Worm (Caenorhabditis elegans): ENCODE data around the gene rig-6.
"Not testable (repeated sequence)": the region's sequence is repeated elsewhere in the genome, so short reads cannot be mapped to it uniquely, and the experiment has no call there.

The rig-6 gene

DNA sequence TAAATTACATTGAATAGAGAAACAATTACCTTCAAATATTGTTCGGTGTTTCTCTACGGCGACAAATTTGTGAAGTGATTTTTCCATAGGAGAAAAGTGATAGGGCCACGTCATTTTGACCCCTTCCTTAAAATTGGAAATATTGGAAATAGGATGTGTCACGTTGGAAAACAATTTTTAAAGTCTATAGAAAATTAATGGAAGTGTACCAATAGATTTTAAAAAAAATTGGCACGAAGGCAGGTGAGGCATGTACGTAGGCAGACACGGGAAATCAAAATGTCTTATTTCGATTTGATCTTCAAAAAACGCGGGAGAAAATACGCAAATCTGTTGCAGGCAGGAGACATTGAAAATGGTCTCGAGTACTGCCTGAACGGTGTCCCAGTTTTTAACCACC lies 25.8 kb upstream of the rig-6 start, which contains the start of gene C33F10.12:
C33F10.12 (minus strand) TSS at position 101 of the 400 bp plus-strand sequence.
- TF ChIP-seq zip-8 (tag; optimal IDR thresholded peaks at IDR 0.05), result no peak
- no peak for TF ChIP-seq sem-2 (GFP tag; optimal IDR thresholded peaks at IDR 0.05)
- TF ChIP-seq ces-1 (GFP tag; optimal IDR thresholded peaks at IDR 0.05), result no peak
- no peak for TF ChIP-seq unc-62 (GFP tag; optimal IDR thresholded peaks at IDR 0.05)
- no peak for TF ChIP-seq mab-5 (tag; optimal IDR thresholded peaks at IDR 0.05)
- TF ChIP-seq unc-39 (tag; optimal IDR thresholded peaks at IDR 0.05), result no peak
- no peak for TF ChIP-seq flh-1 (GFP tag; optimal IDR thresholded peaks at IDR 0.05)
- no peak for TF ChIP-seq M03D4.4 (tag; optimal IDR thresholded peaks at IDR 0.05)
- TF ChIP-seq elt-3 (tag; optimal IDR thresholded peaks at IDR 0.05), result no peak
- no peak for TF ChIP-seq mls-2 (tag; optimal IDR thresholded peaks at IDR 0.05)
- no peak for TF ChIP-seq ztf-11 (tag; optimal IDR thresholded peaks at IDR 0.05)
- TF ChIP-seq drap-1 (GFP tag; optimal IDR thresholded peaks at IDR 0.05), result no peak
- TF ChIP-seq ham-2 (GFP tag; optimal IDR thresholded peaks at IDR 0.05), result no peak
- TF ChIP-seq ceh-43 (GFP tag; optimal IDR thresholded peaks at IDR 0.05), result no peak
- no peak for TF ChIP-seq ceh-83 (GFP tag; optimal IDR thresholded peaks at IDR 0.05)
- TF ChIP-seq nhr-2 (tag; optimal IDR thresholded peaks at IDR 0.05), result no peak
- no peak for TF ChIP-seq ceh-39 (tag; optimal IDR thresholded peaks at IDR 0.05)

DNA sequence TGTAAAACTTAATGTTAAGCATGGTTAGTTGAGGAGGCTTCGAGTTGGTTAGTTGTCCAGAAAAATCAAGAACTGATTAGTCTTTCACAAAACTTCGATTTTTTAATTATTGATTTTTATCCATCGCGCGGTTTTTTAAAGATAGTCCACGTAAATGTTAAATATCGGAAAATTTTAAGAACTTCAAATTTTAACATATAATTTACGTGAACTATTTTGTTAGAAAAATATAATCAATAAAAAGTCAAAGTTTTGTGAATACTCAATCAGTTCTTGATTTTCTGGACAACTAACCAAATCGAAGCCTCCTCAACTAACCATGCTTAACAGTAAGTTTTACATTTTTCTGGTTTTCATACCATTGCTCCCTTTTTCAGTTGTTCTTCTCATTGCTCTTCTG lies 22.9 kb upstream of the rig-6 start, which contains the start of the genes C33F10.11 and C33F10.1:
C33F10.11 (minus strand) TSS at position 101 of the 400 bp plus-strand sequence.
C33F10.1 (plus strand) TSS at position 263 of the 400 bp plus-strand sequence.
- TF ChIP-seq drap-1 (GFP tag; optimal IDR thresholded peaks at IDR 0.05), result no peak
- no peak for TF ChIP-seq elt-1 (tag; optimal IDR thresholded peaks at IDR 0.05; ENCODE audit: borderline replicate concordance, insufficient read depth)
- TF ChIP-seq blmp-1 (tag; optimal IDR thresholded peaks at IDR 0.05), result no peak
- TF ChIP-seq nhr-12 (tag; optimal IDR thresholded peaks at IDR 0.05), result no peak
- TF ChIP-seq nhr-2 (tag; optimal IDR thresholded peaks at IDR 0.05), result no peak
- TF ChIP-seq nhr-28 (tag; optimal IDR thresholded peaks at IDR 0.05), result no peak
- TF ChIP-seq M03D4.4 (tag; optimal IDR thresholded peaks at IDR 0.05), result no peak
- TF ChIP-seq ham-2 (GFP tag; optimal IDR thresholded peaks at IDR 0.05), result no peak
- no peak for TF ChIP-seq elt-3 (tag; optimal IDR thresholded peaks at IDR 0.05)
- TF ChIP-seq nhr-237 (tag; optimal IDR thresholded peaks at IDR 0.05), result no peak
- no peak for TF ChIP-seq ztf-11 (tag; optimal IDR thresholded peaks at IDR 0.05)
- no peak for TF ChIP-seq ceh-83 (GFP tag; optimal IDR thresholded peaks at IDR 0.05)
- TF ChIP-seq tbx-8 (GFP tag; optimal IDR thresholded peaks at IDR 0.05), result no peak
- no peak for TF ChIP-seq zip-8 (tag; optimal IDR thresholded peaks at IDR 0.05)
- no peak for TF ChIP-seq nhr-76 (tag; optimal IDR thresholded peaks at IDR 0.05)
- TF ChIP-seq sem-2 (GFP tag; optimal IDR thresholded peaks at IDR 0.05), result no peak
- no peak for TF ChIP-seq unc-62 (GFP tag; optimal IDR thresholded peaks at IDR 0.05)
- TF ChIP-seq hlh-1 (tag; optimal IDR thresholded peaks at IDR 0.05), result no peak
- TF ChIP-seq snpc-4 (tag; optimal IDR thresholded peaks at IDR 0.05), result no peak

ce11 chrII:4827734-4828609 lies 16.1 kb upstream of the rig-6 start, which contains the start of the genes fbxb-88 and tbck-1:
fbxb-88 (minus strand) TSS chrII:4827884.
tbck-1 (plus strand) TSS chrII:4828559.
- TF ChIP-seq unc-120 (tag; optimal IDR thresholded peaks at IDR 0.05; ENCODE audit: poor library complexity, severe bottlenecking) (no peak), hlh-1 (tag; optimal IDR thresholded peaks at IDR 0.05) (peak; percentile 88), nhr-76 (tag; optimal IDR thresholded peaks at IDR 0.05) (no peak), mep-1 (tag; optimal IDR thresholded peaks at IDR 0.05) (peak; percentile 30), lsy-2 (tag; optimal IDR thresholded peaks at IDR 0.05) (peak; percentile 47), nhr-2 (tag; optimal IDR thresholded peaks at IDR 0.05) (peak; percentile 43), unc-62 (GFP tag; optimal IDR thresholded peaks at IDR 0.05) (peak; percentile 59), cnd-1 (tag; optimal IDR thresholded peaks at IDR 0.05) (peak; percentile 52)

DNA sequence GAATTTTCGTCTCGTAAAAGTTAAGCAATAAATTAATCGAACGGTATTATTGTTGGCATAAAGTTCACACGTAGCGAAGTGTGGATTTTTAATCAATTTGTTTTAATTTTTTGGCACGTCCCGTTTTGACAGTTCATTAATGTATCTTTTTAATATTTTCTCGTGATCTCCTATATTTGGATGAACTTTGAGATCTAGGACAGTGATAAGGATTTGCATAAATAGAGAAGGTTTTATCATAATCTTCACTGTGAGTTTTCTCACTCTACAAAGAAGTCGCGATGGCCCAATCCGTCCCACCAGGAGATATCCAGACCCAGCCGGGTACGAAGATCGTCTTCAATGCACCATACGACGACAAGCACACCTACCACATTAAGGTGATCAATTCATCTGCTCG lies 13.2 kb upstream of the rig-6 start, which contains the start of the genes C33F10.8 and msp-40:
C33F10.8 (minus strand) TSS at position 101 of the 400 bp plus-strand sequence.
msp-40 (plus strand) TSS at position 282 of the 400 bp plus-strand sequence.
- TF ChIP-seq sptf-1, mep-1, nhr-12 (tag; optimal IDR thresholded peaks at IDR 0.05): not testable (repeated sequence)
